Fruit fly (Drosophila melanogaster) whole organism, adult: ENCODE data around the gene ND-B14.5B.

Experiments used
- CG12768 ChIP-seq: fragments of 200-800 bp; sonication (Bioruptor generic); optimal IDR thresholded peaks from 2 replicates; lab custom pipeline; 2017; ENCODE audit warnings: missing biosample characterization, missing genetic modification characterization, mild to moderate bottlenecking, moderate library complexity, missing genetic modification reagents
- CG14711 ChIP-seq: fragments of 200-800 bp; sonication (Bioruptor generic); optimal IDR thresholded peaks from 2 replicates; lab custom pipeline; 2018; ENCODE audit warnings: missing biosample characterization, mild to moderate bottlenecking, missing genetic modification characterization, moderate library complexity
- CG5204 ChIP-seq: fragments of 200-800 bp; sonication (Bioruptor generic); optimal IDR thresholded peaks from 2 replicates; lab custom pipeline; 2016; ENCODE audit warnings: missing biosample characterization, missing genetic modification characterization
- CG7101 ChIP-seq: fragments of 200-800 bp; sonication (Bioruptor generic); optimal IDR thresholded peaks from 2 replicates; lab custom pipeline; 2018; ENCODE audit warnings: missing biosample characterization, mild to moderate bottlenecking, missing genetic modification characterization, moderate library complexity
- Clk ChIP-seq: fragments of 200-800 bp; sonication (Bioruptor generic); optimal IDR thresholded peaks from 2 replicates; lab custom pipeline; 2017; ENCODE audit warnings: missing biosample characterization, missing genetic modification characterization
- Crg-1 ChIP-seq: fragments of 200-800 bp; sonication (Bioruptor generic); optimal IDR thresholded peaks from 2 replicates; lab custom pipeline; 2016; ENCODE audit warnings: missing biosample characterization, missing genetic modification characterization
- Hr96 ChIP-seq: fragments of 200-800 bp; sonication (Bioruptor generic); optimal IDR thresholded peaks from 2 replicates; lab custom pipeline; 2016; ENCODE audit warnings: missing biosample characterization, missing genetic modification characterization
- cic ChIP-seq: fragments of 200-800 bp; sonication (Bioruptor generic); optimal IDR thresholded peaks from 2 replicates; lab custom pipeline; 2017; ENCODE audit warnings: missing biosample characterization, mild to moderate bottlenecking, missing genetic modification characterization, moderate library complexity
- cnc ChIP-seq, 2 experiments: fragments of >200 bp; optimal IDR thresholded peaks; 2 replicates each; lab custom pipeline; 2017
- tj ChIP-seq: fragments of 200-800 bp; sonication (Bioruptor generic); optimal IDR thresholded peaks from 3 replicates; lab custom pipeline; 2017; ENCODE audit warnings: missing biosample characterization, mild to moderate bottlenecking, missing genetic modification characterization, moderate library complexity
- toe ChIP-seq: fragments of 200-800 bp; sonication (Bioruptor generic); optimal IDR thresholded peaks from 2 replicates; lab custom pipeline; 2016; ENCODE audit warnings: missing biosample characterization, missing genetic modification characterization

DNA sequence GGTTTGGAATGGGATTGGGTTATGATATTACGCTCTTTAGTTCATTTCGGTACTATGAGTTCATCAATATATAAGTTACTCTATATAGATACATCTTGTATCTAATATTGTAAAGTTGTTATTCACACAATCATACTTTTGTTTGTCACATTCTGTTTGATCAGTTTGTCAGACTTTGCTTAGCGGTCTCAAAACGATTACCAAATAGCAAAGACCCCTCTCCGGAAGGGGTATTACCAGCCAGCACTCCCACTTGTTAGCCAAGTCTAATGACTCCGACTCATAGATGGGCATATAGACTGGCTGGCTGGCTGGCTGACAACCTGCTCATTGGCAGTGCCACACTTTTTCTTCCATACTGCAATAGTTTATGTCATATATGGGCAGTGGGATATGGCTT lies 31.5 kb downstream of the ND-B14.5B start:
- TF ChIP-seq tj (GFP tag; lab: Kevin White, UChicago) (no peak), CG7101 (no peak), toe (no peak), Clk (no peak), cic (GFP tag; lab: Kevin White, UChicago) (no peak), CG12768 (GFP tag; lab: Kevin White, UChicago) (no peak), CG14711 (tag; lab: Kevin White, UChicago) (no peak), CG5204 (GFP tag; lab: Kevin White, UChicago) (no peak), Hr96 (GFP tag; lab: Kevin White, UChicago) (no peak), Crg-1 (no peak), cnc (optimal IDR thresholded peaks at IDR 0.05; lab: Kevin White, UChicago) (no peak)
